Worm (Caenorhabditis elegans) whole organism, L4 larva: ENCODE results near the gene C07A9.5.

Source experiments
- D1046.2 ChIP-seq: fragments of 200-800 bp; sonication (Bioruptor generic); IDR thresholded peaks from 2 replicates; pipeline ENCODE4 v1.3.6; 2022; ENCODE audit warnings: missing genetic modification characterization, missing compliant biosample characterization
- F10B5.3 ChIP-seq: sonication (generic microtip); optimal IDR thresholded peaks from 2 replicates; lab custom pipeline; 2016; ENCODE audit warnings: mild to moderate bottlenecking, missing genetic modification characterization, missing compliant biosample characterization
- F44E2.7 ChIP-seq: fragments of 200-800 bp; sonication (Bioruptor generic); IDR thresholded peaks from 2 replicates; pipeline ENCODE4 v2.1.2; 2022; ENCODE audit warnings: missing genetic modification characterization, missing compliant biosample characterization
- F49E8.2 ChIP-seq: sonication (generic microtip); optimal IDR thresholded peaks from 2 replicates; lab custom pipeline; 2016; ENCODE audit warnings: missing compliant biosample characterization, mild to moderate bottlenecking, missing genetic modification characterization, borderline replicate concordance
- Y105C5A.15 ChIP-seq: fragments of 200-800 bp; sonication (Bioruptor generic); IDR thresholded peaks from 2 replicates; pipeline ENCODE4 v1.3.6; 2022; ENCODE audit warnings: missing genetic modification characterization, missing compliant biosample characterization
- Y48G9A.11 ChIP-seq: fragments of 200-800 bp; sonication (Bioruptor generic); IDR thresholded peaks from 2 replicates; pipeline ENCODE4 v1.3.6; 2022; ENCODE audit warnings: missing genetic modification reagents, missing genetic modification characterization, missing compliant biosample characterization
- Y5F2A.4 ChIP-seq: fragments of 200-800 bp; sonication (Bioruptor generic); optimal IDR thresholded peaks from 2 replicates; lab custom pipeline; 2018; ENCODE audit warnings: mild to moderate bottlenecking, missing genetic modification characterization, missing compliant biosample characterization
- Y75B8A.6 ChIP-seq: fragments of 200-800 bp; sonication (Bioruptor generic); IDR thresholded peaks from 2 replicates; pipeline ENCODE4 v1.3.6; 2022; ENCODE audit warnings: missing genetic modification reagents, missing genetic modification characterization, missing compliant biosample characterization
- ZK337.2 ChIP-seq: fragments of 200-800 bp; sonication (Bioruptor generic); IDR thresholded peaks from 2 replicates; pipeline ENCODE4 v1.3.6; 2022; ENCODE audit warnings: missing genetic modification reagents, missing genetic modification characterization, missing compliant biosample characterization
- ZK546.5 ChIP-seq, 2 experiments: sonication (generic microtip); optimal IDR thresholded peaks; 2 replicates each; lab custom pipeline; 2017; ENCODE audit warnings: missing biosample characterization in 2 of 2, missing genetic modification characterization in 2 of 2
- arid-1 ChIP-seq: fragments of 200-800 bp; sonication (Bioruptor generic); conservative IDR thresholded peaks from 2 replicates; pipeline ENCODE4 v1.3.6; 2022; ENCODE audit warnings: missing genetic modification reagents, missing genetic modification characterization, missing compliant biosample characterization
- attf-4 ChIP-seq: sonication (generic microtip); optimal IDR thresholded peaks from 3 replicates; lab custom pipeline; 2017; ENCODE audit warnings: missing biosample characterization, missing genetic modification characterization
- ceh-20 ChIP-seq: fragments of 200-800 bp; sonication (Bioruptor generic); IDR thresholded peaks from 2 replicates; pipeline ENCODE4 v1.3.6; 2022; ENCODE audit warnings: missing genetic modification reagents, missing genetic modification characterization, missing compliant biosample characterization
- ceh-82 ChIP-seq: sonication (generic microtip); optimal IDR thresholded peaks from 2 replicates; lab custom pipeline; 2017; ENCODE audit warnings: missing biosample characterization, missing genetic modification characterization
- ces-1 ChIP-seq: fragments of 150-350 bp; sonication (generic microtip); optimal IDR thresholded peaks from 4 replicates; lab custom pipeline; 2014; ENCODE audit warnings: missing biosample characterization, missing genetic modification reagents, missing genetic modification characterization
- cey-2 ChIP-seq: sonication (generic microtip); optimal IDR thresholded peaks from 3 replicates; lab custom pipeline; 2017; ENCODE audit warnings: missing genetic modification characterization, mild to moderate bottlenecking, missing compliant biosample characterization, antibody characterized with exemption, borderline replicate concordance; ENCODE audit not compliant: insufficient read depth
- ctbp-1 ChIP-seq: fragments of 200-800 bp; sonication (Bioruptor generic); IDR thresholded peaks from 2 replicates; pipeline ENCODE4 v1.3.6; 2022; ENCODE audit warnings: missing genetic modification reagents, missing genetic modification characterization, missing compliant biosample characterization
- daf-12 ChIP-seq: fragments of 150-350 bp; optimal IDR thresholded peaks from 2 replicates; lab custom pipeline; 2014; ENCODE audit warnings: missing biosample characterization, missing genetic modification reagents, missing genetic modification characterization
- daf-8 ChIP-seq: fragments of 200-800 bp; sonication (Bioruptor generic); IDR thresholded peaks from 2 replicates; pipeline ENCODE4 v1.3.6; 2022; ENCODE audit warnings: missing genetic modification characterization, missing compliant biosample characterization
- dmd-8 ChIP-seq: fragments of 200-800 bp; sonication (Bioruptor generic); IDR thresholded peaks from 2 replicates; pipeline ENCODE4 v1.3.6; 2022; ENCODE audit warnings: missing genetic modification characterization, missing compliant biosample characterization
- egl-27 ChIP-seq: sonication (generic microtip); optimal IDR thresholded peaks from 3 replicates; lab custom pipeline; 2017; ENCODE audit warnings: missing biosample characterization, missing genetic modification reagents, missing genetic modification characterization
- egl-43 ChIP-seq: fragments of 200-800 bp; sonication (Bioruptor generic); IDR thresholded peaks from 2 replicates; pipeline ENCODE4 v1.3.6; 2022; ENCODE audit warnings: missing genetic modification reagents, missing genetic modification characterization, missing compliant biosample characterization
- fkh-10 ChIP-seq: fragments of 150-350 bp; optimal IDR thresholded peaks from 2 replicates; lab custom pipeline; 2014; ENCODE audit warnings: missing biosample characterization, missing genetic modification reagents, missing genetic modification characterization
- fos-1 ChIP-seq: fragments of 150-350 bp; optimal IDR thresholded peaks from 2 replicates; lab custom pipeline; 2014; ENCODE audit warnings: missing biosample characterization, missing genetic modification characterization
- hif-1 ChIP-seq, 2 experiments: sonication (generic microtip); optimal IDR thresholded peaks; 2 replicates each; lab custom pipeline; 2016 to 2017; ENCODE audit warnings: missing compliant biosample characterization in 2 of 2, missing genetic modification characterization in 2 of 2, missing genetic modification reagents in 2 of 2, missing genotype in 2 of 2, mild to moderate bottlenecking in 1 of 2
- hlh-11 ChIP-seq: fragments of 200-800 bp; sonication (Bioruptor generic); optimal IDR thresholded peaks from 2 replicates; lab custom pipeline; 2018; ENCODE audit warnings: mild to moderate bottlenecking, missing genetic modification characterization, missing compliant biosample characterization
- lim-7 ChIP-seq: fragments of 200-800 bp; sonication (Bioruptor generic); IDR thresholded peaks from 2 replicates; pipeline ENCODE4 v1.3.6; 2022; ENCODE audit warnings: missing genetic modification characterization, missing compliant biosample characterization
- lin-13 ChIP-seq: fragments of 150-350 bp; optimal IDR thresholded peaks from 2 replicates; lab custom pipeline; 2014; ENCODE audit warnings: missing biosample characterization, missing genetic modification reagents, missing genetic modification characterization
- lin-38 ChIP-seq: fragments of 200-800 bp; sonication (Bioruptor generic); IDR thresholded peaks from 2 replicates; pipeline ENCODE4 v1.3.6; 2022; ENCODE audit warnings: missing genetic modification reagents, missing genetic modification characterization, missing compliant biosample characterization
- lir-3 ChIP-seq: sonication (generic microtip); optimal IDR thresholded peaks from 2 replicates; lab custom pipeline; 2016; ENCODE audit warnings: mild to moderate bottlenecking, missing genetic modification characterization, missing compliant biosample characterization
- lsy-2 ChIP-seq, 2 experiments: fragments of 150-350 bp in 1 of 2; sonication (generic microtip) in 1 of 2; optimal IDR thresholded peaks; 2 replicates each; lab custom pipeline; 2014 to 2017; ENCODE audit warnings: missing biosample characterization in 2 of 2, missing genetic modification characterization in 2 of 2
- madf-9 ChIP-seq: fragments of 200-800 bp; sonication (Bioruptor generic); conservative IDR thresholded peaks from 2 replicates; pipeline ENCODE4 v1.3.6; 2022; ENCODE audit warnings: missing genetic modification reagents, missing genetic modification characterization, missing compliant biosample characterization
- mdt-29 ChIP-seq: fragments of 200-800 bp; sonication (Bioruptor generic); IDR thresholded peaks from 2 replicates; pipeline ENCODE4 v1.3.6; 2022; ENCODE audit warnings: missing genetic modification reagents, missing genetic modification characterization, missing compliant biosample characterization
- mep-1 ChIP-seq: fragments of 150-350 bp; sonication (generic microtip); optimal IDR thresholded peaks from 3 replicates; lab custom pipeline; 2014; ENCODE audit warnings: missing biosample characterization, missing genetic modification characterization
- mes-2 ChIP-seq: sonication (generic microtip); optimal IDR thresholded peaks from 2 replicates; lab custom pipeline; 2016; ENCODE audit warnings: missing genotype, mild to moderate bottlenecking, missing genetic modification characterization, missing compliant biosample characterization; ENCODE audit not compliant: poor library complexity, severe bottlenecking
- mxl-2 ChIP-seq: fragments of 200-800 bp; sonication (Bioruptor generic); conservative IDR thresholded peaks from 2 replicates; pipeline ENCODE4 v1.3.6; 2022; ENCODE audit warnings: missing genetic modification reagents, missing genetic modification characterization, missing compliant biosample characterization
- mxl-3 ChIP-seq: fragments of 200-800 bp; sonication (Bioruptor generic); optimal IDR thresholded peaks from 2 replicates; lab custom pipeline; 2018; ENCODE audit warnings: mild to moderate bottlenecking, missing genetic modification characterization, missing compliant biosample characterization
- nhr-102 ChIP-seq: sonication (generic microtip); optimal IDR thresholded peaks from 2 replicates; lab custom pipeline; 2016; ENCODE audit warnings: mild to moderate bottlenecking, missing genetic modification characterization, moderate library complexity, missing compliant biosample characterization
- nhr-237 ChIP-seq: sonication (generic microtip); optimal IDR thresholded peaks from 2 replicates; lab custom pipeline; 2017; ENCODE audit warnings: missing biosample characterization, missing genetic modification characterization
- nhr-28 ChIP-seq: fragments of 150-350 bp; optimal IDR thresholded peaks from 2 replicates; lab custom pipeline; 2014; ENCODE audit warnings: missing biosample characterization, missing genetic modification characterization
- nhr-6 ChIP-seq: fragments of 150-350 bp; optimal IDR thresholded peaks from 2 replicates; lab custom pipeline; 2014; ENCODE audit warnings: missing biosample characterization, missing genetic modification characterization
- nhr-76 ChIP-seq: fragments of 150-350 bp; optimal IDR thresholded peaks from 2 replicates; lab custom pipeline; 2014; ENCODE audit warnings: missing biosample characterization, missing genetic modification characterization
- nhr-77 ChIP-seq: fragments of 150-350 bp; optimal IDR thresholded peaks from 2 replicates; lab custom pipeline; 2014; ENCODE audit warnings: missing biosample characterization, missing genetic modification characterization
- rbr-2 ChIP-seq: sonication (generic microtip); optimal IDR thresholded peaks from 2 replicates; lab custom pipeline; 2016; ENCODE audit warnings: missing genotype, missing genetic modification characterization, missing compliant biosample characterization
- set-16 ChIP-seq: fragments of 200-800 bp; sonication (Bioruptor generic); IDR thresholded peaks from 2 replicates; pipeline ENCODE4 v1.3.6; 2022; ENCODE audit warnings: missing genetic modification reagents, missing genetic modification characterization, missing compliant biosample characterization
- snpc-1.2 ChIP-seq: fragments of 200-800 bp; sonication (Bioruptor generic); IDR thresholded peaks from 2 replicates; pipeline ENCODE4 v1.3.6; 2022; ENCODE audit warnings: missing genetic modification reagents, missing genetic modification characterization, missing compliant biosample characterization
- snpc-4 ChIP-seq: fragments of 150-350 bp; optimal IDR thresholded peaks from 2 replicates; lab custom pipeline; 2014; ENCODE audit warnings: missing biosample characterization, missing genetic modification characterization
- spr-1 ChIP-seq: sonication (generic microtip); optimal IDR thresholded peaks from 2 replicates; lab custom pipeline; 2016; ENCODE audit warnings: mild to moderate bottlenecking, missing genetic modification characterization, missing compliant biosample characterization
- tag-97 ChIP-seq: fragments of 200-800 bp; sonication (Bioruptor generic); IDR thresholded peaks from 2 replicates; pipeline ENCODE4 v1.3.6; 2022; ENCODE audit warnings: missing genetic modification characterization, missing compliant biosample characterization
- unc-130 ChIP-seq: sonication (generic microtip); optimal IDR thresholded peaks from 2 replicates; lab custom pipeline; 2016; ENCODE audit warnings: missing genetic modification reagents, missing genetic modification characterization, missing compliant biosample characterization
- unc-39 ChIP-seq: sonication (generic microtip); optimal IDR thresholded peaks from 2 replicates; lab custom pipeline; 2017; ENCODE audit warnings: missing biosample characterization, missing genetic modification characterization
- zip-11 ChIP-seq: fragments of 200-800 bp; sonication (Bioruptor generic); IDR thresholded peaks from 2 replicates; pipeline ENCODE4 v1.3.6; 2022; ENCODE audit warnings: missing genetic modification characterization, missing compliant biosample characterization

The C07A9.5 gene

ce11 chrIII:9717243-9717642 is 34.6 kb upstream of the C07A9.5 start (continued):
- no peak for TF ChIP-seq zip-11 (GFP tag; lab: Robert Waterston, UW)
- TF ChIP-seq mdt-29: no peak
- no peak for TF ChIP-seq cey-2 (tag; lab: Kevin White, UChicago)
- no peak for TF ChIP-seq daf-12 (tag; lab: Kevin White, UChicago)
- TF ChIP-seq snpc-4: peak; percentile 91
- no peak for TF ChIP-seq F44E2.7 (GFP tag; lab: Robert Waterston, UW)
- peak; percentile 70 for TF ChIP-seq hlh-11
- no peak for TF ChIP-seq ctbp-1 (GFP tag; lab: Robert Waterston, UW)
- peak; percentile 89 for TF ChIP-seq mes-2 (tag; lab: Kevin White, UChicago)
- TF ChIP-seq Y48G9A.11: no peak; the same call in 1 of the 2 replicates
- TF ChIP-seq arid-1 (GFP tag; lab: Robert Waterston, UW): no peak
- no peak for TF ChIP-seq ces-1 (GFP tag; lab: Kevin White, UChicago)
- TF ChIP-seq egl-43: no peak
- TF ChIP-seq unc-39 (tag; lab: Kevin White, UChicago): no peak
- TF ChIP-seq ZK546.5 (tag; optimal IDR thresholded peaks at IDR 0.05; lab: Kevin White, UChicago): no peak
- TF ChIP-seq unc-130: peak; percentile 2
- no peak for TF ChIP-seq fkh-10 (GFP tag; lab: Kevin White, UChicago)
- TF ChIP-seq nhr-237 (tag; lab: Kevin White, UChicago): no peak
- peak; percentile 59 for TF ChIP-seq mep-1 (tag; lab: Kevin White, UChicago)
- TF ChIP-seq ceh-82 (tag; lab: Kevin White, UChicago): no peak
- peak; percentile 64 for TF ChIP-seq F10B5.3 (tag; lab: Kevin White, UChicago)
- peak; percentile 20 for TF ChIP-seq rbr-2 (tag; lab: Kevin White, UChicago)
- peak; percentile 25 for TF ChIP-seq attf-4 (tag; lab: Kevin White, UChicago)
- peak; percentile 90 for TF ChIP-seq F49E8.2 (tag; lab: Kevin White, UChicago)
- TF ChIP-seq dmd-8: no peak
- TF ChIP-seq ceh-20 (GFP tag; lab: Robert Waterston, UW): no peak
- no peak for TF ChIP-seq lir-3
- no peak for TF ChIP-seq set-16
- TF ChIP-seq egl-27 (tag; lab: Kevin White, UChicago): no peak
- TF ChIP-seq mxl-2 (GFP tag; lab: Robert Waterston, UW): no peak
- no peak for TF ChIP-seq mxl-3 (GFP tag; lab: Kevin White, UChicago)
- TF ChIP-seq lin-13 (GFP tag; lab: Kevin White, UChicago): peak; percentile 57
- no peak for TF ChIP-seq tag-97 (GFP tag; lab: Robert Waterston, UW)
- TF ChIP-seq Y105C5A.15 (GFP tag; lab: Robert Waterston, UW): no peak
- no peak; the same call in 1 of the 2 replicates for TF ChIP-seq snpc-1.2
- TF ChIP-seq lim-7: no peak
- TF ChIP-seq ZK337.2 (GFP tag; lab: Robert Waterston, UW): 0 out of 2 replicates have a peak, but pooled peaks have one; percentile 12
- peak; percentile 65 for TF ChIP-seq nhr-6 (tag; lab: Kevin White, UChicago)
- peak; percentile 40 for TF ChIP-seq nhr-28 (tag; lab: Kevin White, UChicago)
- TF ChIP-seq nhr-102 (tag; lab: Kevin White, UChicago): peak; percentile 73
- TF ChIP-seq fos-1: no peak
- no peak for TF ChIP-seq Y75B8A.6 (GFP tag; lab: Robert Waterston, UW)
- TF ChIP-seq lin-38: peak; percentile 67
- no peak for TF ChIP-seq nhr-77 (tag; lab: Kevin White, UChicago)
- TF ChIP-seq spr-1 (tag; lab: Kevin White, UChicago): peak; percentile 16
- TF ChIP-seq madf-9 (GFP tag; lab: Robert Waterston, UW): no peak
- no peak for TF ChIP-seq daf-8 (GFP tag; lab: Robert Waterston, UW)
- no peak for TF ChIP-seq D1046.2
- no peak for TF ChIP-seq nhr-76 (tag; lab: Kevin White, UChicago)
- no peak for TF ChIP-seq Y5F2A.4 (GFP tag; lab: Kevin White, UChicago)
- TF ChIP-seq lsy-2 (tag; optimal IDR thresholded peaks at IDR 0.05; lab: Kevin White, UChicago): peak in 1 of 2 experiments; percentile 73
- peak in 1 of 2 experiments; percentile 8 for TF ChIP-seq hif-1 (tag; optimal IDR thresholded peaks at IDR 0.05; lab: Kevin White, UChicago)
